Worm (Caenorhabditis elegans) whole organism, young adult: ENCODE data around the gene ZK1320.9.

Experiments used
- F57C9.4 ChIP-seq: sonication (generic microtip); optimal IDR thresholded peaks from 2 replicates; lab custom pipeline; 2017; ENCODE audit warnings: mild to moderate bottlenecking, missing genetic modification characterization, missing compliant biosample characterization
- Y53F4B.3 ChIP-seq: fragments of 200-800 bp; sonication (Bioruptor generic); IDR thresholded peaks from 2 replicates; pipeline ENCODE4 v1.3.6; 2022; ENCODE audit warnings: missing genetic modification reagents, missing genetic modification characterization, missing compliant biosample characterization
- ama-1 ChIP-seq, 3 experiments: fragments of 150-350 bp in 1 of 3; sonication (generic microtip) in 2 of 3; optimal IDR thresholded peaks; 2 replicates each; lab custom pipeline; 2014 to 2018; ENCODE audit warnings: missing biosample characterization in 2 of 3, missing genetic modification characterization in 2 of 3, missing genetic modification reagents in 2 of 3
- dpff-1 ChIP-seq: sonication (generic microtip); optimal IDR thresholded peaks from 2 replicates; lab custom pipeline; 2017; ENCODE audit warnings: mild to moderate bottlenecking, missing genetic modification characterization, missing compliant biosample characterization
- dpl-1 ChIP-seq: fragments of 150-350 bp; optimal IDR thresholded peaks from 2 replicates; lab custom pipeline; 2014; ENCODE audit warnings: missing biosample characterization, missing genetic modification reagents, missing genetic modification characterization
- ekl-4 ChIP-seq: fragments of 200-800 bp; sonication (Bioruptor generic); IDR thresholded peaks from 2 replicates; pipeline ENCODE4 v1.3.6; 2022; ENCODE audit warnings: missing genetic modification reagents, missing genetic modification characterization, missing compliant biosample characterization
- hmg-20 ChIP-seq: fragments of 200-800 bp; sonication (Bioruptor generic); IDR thresholded peaks from 2 replicates; pipeline ENCODE4 v1.3.6; 2022; ENCODE audit warnings: missing genetic modification reagents, missing genetic modification characterization, missing compliant biosample characterization
- lin-40 ChIP-seq: sonication (generic microtip); optimal IDR thresholded peaks from 2 replicates; lab custom pipeline; 2016; ENCODE audit warnings: missing genetic modification characterization, mild to moderate bottlenecking, missing compliant biosample characterization, missing genotype, missing genetic modification reagents
- nfya-1 ChIP-seq: sonication (generic microtip); optimal IDR thresholded peaks from 2 replicates; lab custom pipeline; 2017; ENCODE audit warnings: antibody characterized with exemption, missing compliant biosample characterization, missing genetic modification characterization, borderline replicate concordance; ENCODE audit not compliant: insufficient read depth
- pbrm-1 ChIP-seq: fragments of 200-800 bp; sonication (Bioruptor generic); IDR thresholded peaks from 2 replicates; pipeline ENCODE4 v1.3.6; 2022; ENCODE audit warnings: missing genetic modification reagents, missing genetic modification characterization, missing compliant biosample characterization
- snpc-4 ChIP-seq, 5 experiments: fragments of 150-350 bp in 1 of 5; sonication (generic microtip) in 4 of 5; optimal IDR thresholded peaks; 2 replicates each; lab custom pipeline; 2014 to 2018; ENCODE audit warnings: missing genetic modification characterization in 5 of 5, missing biosample characterization in 3 of 5, antibody characterized with exemption in 2 of 5, mild to moderate bottlenecking in 2 of 5, missing compliant biosample characterization in 2 of 5, missing genotype in 2 of 5, moderate library complexity in 2 of 5, missing genetic modification reagents in 1 of 5

DNA sequence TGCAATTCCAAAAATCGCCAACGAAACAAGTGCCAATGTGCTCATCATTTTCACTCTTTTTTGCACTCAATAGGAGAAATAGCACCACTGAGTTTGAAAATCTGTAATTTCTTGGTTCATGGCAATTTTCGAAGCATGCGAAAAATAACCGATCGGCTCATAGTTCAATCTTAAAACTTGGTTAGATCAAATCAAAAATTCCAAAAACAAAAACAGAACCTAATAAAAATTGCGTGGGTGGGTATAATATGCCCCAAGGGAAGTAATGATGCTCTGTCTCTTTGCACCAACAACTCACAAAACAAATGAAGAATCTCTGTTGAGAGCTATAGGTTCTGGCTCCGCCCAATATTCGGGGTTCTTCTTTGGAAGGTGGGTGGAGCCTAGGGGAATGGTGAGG, 5.3 kb upstream of the ZK1320.9 start, which contains the start of gene nlp-11:
- TF ChIP-seq pbrm-1 (GFP tag; lab: Robert Waterston, UW) (no peak), hmg-20 (GFP tag; lab: Robert Waterston, UW) (no peak), lin-40 (tag; lab: Kevin White, UChicago) (no peak), dpff-1 (tag; lab: Kevin White, UChicago) (no peak), snpc-4 (GFP tag; optimal IDR thresholded peaks at IDR 0.05; lab: Kevin White, UChicago) (no peak), snpc-4 (tag; optimal IDR thresholded peaks at IDR 0.05; lab: Kevin White, UChicago) (no peak), F57C9.4 (no peak), ama-1 (optimal IDR thresholded peaks at IDR 0.05; lab: Kevin White, UChicago) (no peak), ama-1 (GFP tag; optimal IDR thresholded peaks at IDR 0.05; lab: Kevin White, UChicago) (no peak), nfya-1 (tag; lab: Kevin White, UChicago) (no peak), dpl-1 (GFP tag; lab: Kevin White, UChicago) (no peak), ekl-4 (no peak), Y53F4B.3 (GFP tag; lab: Robert Waterston, UW) (no peak)
